Fruit fly (Drosophila melanogaster) whole organism, embryonic: ENCODE measurements around the gene dbe.

Experiments
- CG10366 ChIP-seq: fragments of 200-800 bp; sonication (Bioruptor generic); IDR thresholded peaks from 2 replicates; pipeline ENCODE4 v1.3.6; 2022; ENCODE audit warnings: missing biosample characterization, missing genetic modification characterization
- CG11696 ChIP-seq: fragments of 200-800 bp; sonication (Bioruptor generic); IDR thresholded peaks from 2 replicates; pipeline ENCODE4 v1.3.6; 2022; ENCODE audit warnings: missing biosample characterization, missing genetic modification characterization
- CG12769 ChIP-seq: fragments of 200-800 bp; sonication (Bioruptor generic); optimal IDR thresholded peaks from 2 replicates; lab custom pipeline; 2019; ENCODE audit warnings: missing biosample characterization, mild to moderate bottlenecking, missing genetic modification characterization, moderate library complexity
- CG12942 ChIP-seq: fragments of 200-800 bp; sonication (Bioruptor generic); optimal IDR thresholded peaks from 3 replicates; lab custom pipeline; 2016; ENCODE audit warnings: missing biosample characterization, missing genetic modification characterization
- CG14014 ChIP-seq: fragments of 200-800 bp; sonication (Bioruptor generic); IDR thresholded peaks from 2 replicates; pipeline ENCODE4 v1.3.6; 2022; ENCODE audit warnings: missing biosample characterization, missing genetic modification characterization
- CG15479 ChIP-seq: fragments of 200-800 bp; sonication (Bioruptor generic); optimal IDR thresholded peaks from 3 replicates; lab custom pipeline; 2019; ENCODE audit warnings: missing biosample characterization, mild to moderate bottlenecking, missing genetic modification characterization, moderate library complexity
- CG18619 ChIP-seq: fragments of 200-800 bp; sonication (Bioruptor generic); optimal IDR thresholded peaks from 3 replicates; lab custom pipeline; 2017; ENCODE audit warnings: missing biosample characterization, mild to moderate bottlenecking, missing genetic modification characterization
- CG2712 ChIP-seq: fragments of 200-800 bp; optimal IDR thresholded peaks from 3 replicates; lab custom pipeline; 2019; ENCODE audit warnings: missing biosample characterization, mild to moderate bottlenecking, missing genetic modification characterization, moderate library complexity
- CG30403 ChIP-seq: fragments of 200-800 bp; sonication (Bioruptor generic); optimal IDR thresholded peaks from 3 replicates; lab custom pipeline; 2016; ENCODE audit warnings: missing biosample characterization, missing genetic modification characterization
- CG31388 ChIP-seq: fragments of 200-800 bp; sonication (Bioruptor generic); optimal IDR thresholded peaks from 2 replicates; lab custom pipeline; 2016; ENCODE audit warnings: missing biosample characterization, missing genetic modification characterization
- CG33213 ChIP-seq: fragments of 200-800 bp; sonication (Bioruptor generic); optimal IDR thresholded peaks from 3 replicates; lab custom pipeline; 2016; ENCODE audit warnings: missing biosample characterization, missing genetic modification characterization
- CG3407 ChIP-seq: fragments of 200-800 bp; sonication (Bioruptor generic); optimal IDR thresholded peaks from 2 replicates; lab custom pipeline; 2018; ENCODE audit warnings: missing biosample characterization, mild to moderate bottlenecking, missing genetic modification characterization
- CG4820 ChIP-seq: fragments of 200-800 bp; sonication (Bioruptor generic); optimal IDR thresholded peaks from 3 replicates; lab custom pipeline; 2016; ENCODE audit warnings: missing biosample characterization, missing genetic modification characterization
- CG7987 ChIP-seq: fragments of 200-800 bp; sonication (Bioruptor generic); optimal IDR thresholded peaks from 2 replicates; lab custom pipeline; 2018; ENCODE audit warnings: missing biosample characterization, mild to moderate bottlenecking, missing genetic modification characterization, moderate library complexity
- CG8765 ChIP-seq: fragments of 200-800 bp; sonication (Bioruptor generic); IDR thresholded peaks from 2 replicates; pipeline ENCODE4 v1.3.6; 2022; ENCODE audit warnings: missing biosample characterization, missing genetic modification characterization
- CG8944 ChIP-seq: fragments of 200-800 bp; sonication (Bioruptor generic); optimal IDR thresholded peaks from 3 replicates; lab custom pipeline; 2016; ENCODE audit warnings: missing biosample characterization, missing genetic modification characterization
- CG9876 ChIP-seq: fragments of 200-800 bp; sonication (Bioruptor generic); optimal IDR thresholded peaks from 2 replicates; lab custom pipeline; 2016; ENCODE audit warnings: missing biosample characterization, missing genetic modification characterization
- Dek ChIP-seq: fragments of 200-800 bp; sonication (Bioruptor generic); optimal IDR thresholded peaks from 3 replicates; lab custom pipeline; 2019; ENCODE audit warnings: missing biosample characterization, mild to moderate bottlenecking, missing genetic modification characterization, moderate library complexity
- Drgx ChIP-seq: fragments of 200-800 bp; sonication (Bioruptor generic); IDR thresholded peaks from 2 replicates; pipeline ENCODE4 v1.3.6; 2022; ENCODE audit warnings: missing biosample characterization, missing genetic modification characterization
- Fer2 ChIP-seq: fragments of 200-800 bp; sonication (Bioruptor generic); optimal IDR thresholded peaks from 2 replicates; lab custom pipeline; 2018; ENCODE audit warnings: missing biosample characterization, mild to moderate bottlenecking, missing genetic modification characterization, moderate library complexity
- H2.0 ChIP-seq: fragments of 200-800 bp; sonication (Bioruptor generic); IDR thresholded peaks from 2 replicates; pipeline ENCODE4 v1.3.6; 2022; ENCODE audit warnings: missing biosample characterization, missing genetic modification characterization
- HLHmδ ChIP-seq: fragments of 200-800 bp; sonication (Bioruptor generic); optimal IDR thresholded peaks from 2 replicates; lab custom pipeline; 2018; ENCODE audit warnings: missing biosample characterization, mild to moderate bottlenecking, missing genetic modification characterization, moderate library complexity
- Hmr ChIP-seq: fragments of 200-800 bp; sonication (Bioruptor generic); optimal IDR thresholded peaks from 3 replicates; lab custom pipeline; 2017; ENCODE audit warnings: mild to moderate bottlenecking, missing biosample characterization, missing genetic modification reagents, missing genetic modification characterization
- Hsf ChIP-seq: fragments of 200-800 bp; sonication (Bioruptor generic); optimal IDR thresholded peaks from 3 replicates; lab custom pipeline; 2016; ENCODE audit warnings: missing biosample characterization, missing genetic modification characterization
- Nf-YB ChIP-seq: fragments of 200-800 bp; sonication (Bioruptor generic); optimal IDR thresholded peaks from 3 replicates; lab custom pipeline; 2019; ENCODE audit warnings: missing biosample characterization, mild to moderate bottlenecking, missing genetic modification characterization, moderate library complexity
- Nf-YC ChIP-seq: fragments of 200-800 bp; optimal IDR thresholded peaks from 3 replicates; lab custom pipeline; 2019; ENCODE audit warnings: missing biosample characterization, mild to moderate bottlenecking, missing genetic modification characterization, moderate library complexity
- Sox100B ChIP-seq: fragments of 200-800 bp; sonication (Bioruptor generic); optimal IDR thresholded peaks from 3 replicates; lab custom pipeline; 2018; ENCODE audit warnings: missing biosample characterization, mild to moderate bottlenecking, missing genetic modification characterization
- Ssrp ChIP-seq: fragments of 200-800 bp; sonication (Bioruptor generic); optimal IDR thresholded peaks from 2 replicates; lab custom pipeline; 2018; ENCODE audit warnings: missing biosample characterization, mild to moderate bottlenecking, missing genetic modification characterization, moderate library complexity
- YL-1 ChIP-seq: fragments of 200-800 bp; sonication (Bioruptor generic); optimal IDR thresholded peaks from 3 replicates; lab custom pipeline; 2017; ENCODE audit warnings: missing biosample characterization, mild to moderate bottlenecking, missing genetic modification characterization
- ab ChIP-seq: fragments of 200-800 bp; sonication (Bioruptor generic); optimal IDR thresholded peaks from 2 replicates; lab custom pipeline; 2016; ENCODE audit warnings: missing biosample characterization, missing genetic modification characterization
- ara ChIP-seq: fragments of 200-800 bp; sonication (Bioruptor generic); IDR thresholded peaks from 2 replicates; pipeline ENCODE4 v1.3.6; 2022; ENCODE audit warnings: missing biosample characterization, missing genetic modification characterization
- az2 ChIP-seq: fragments of 200-800 bp; sonication (Bioruptor generic); optimal IDR thresholded peaks from 3 replicates; lab custom pipeline; 2016; ENCODE audit warnings: missing biosample characterization, missing genetic modification characterization
- danr ChIP-seq: fragments of 200-800 bp; sonication (Bioruptor generic); IDR thresholded peaks from 2 replicates; pipeline ENCODE4 v1.3.6; 2022; ENCODE audit warnings: missing biosample characterization, missing genetic modification characterization
- dpn ChIP-seq, 2 experiments: fragments of 200-800 bp; sonication (Bioruptor generic); optimal IDR thresholded peaks; 3 replicates each; lab custom pipeline; 2016; ENCODE audit warnings: missing biosample characterization in 2 of 2, missing genetic modification characterization in 2 of 2
- eve ChIP-seq, 2 experiments: fragments of >200 bp; optimal IDR thresholded peaks; 2 replicates each; lab custom pipeline; 2017; ENCODE audit warnings: missing biosample characterization in 2 of 2, missing genetic modification characterization in 2 of 2
- gcm ChIP-seq: fragments of 200-800 bp; sonication (Bioruptor generic); optimal IDR thresholded peaks from 2 replicates; lab custom pipeline; 2019; ENCODE audit warnings: missing biosample characterization, mild to moderate bottlenecking, missing genetic modification characterization, moderate library complexity
- gsb-n ChIP-seq: fragments of 200-800 bp; sonication (Bioruptor generic); optimal IDR thresholded peaks from 3 replicates; lab custom pipeline; 2018; ENCODE audit warnings: missing biosample characterization, mild to moderate bottlenecking, missing genetic modification characterization
- gt ChIP-seq: fragments of 200-800 bp; sonication (Bioruptor generic); IDR thresholded peaks from 2 replicates; pipeline ENCODE4 v1.3.6; 2022; ENCODE audit warnings: missing biosample characterization, missing genetic modification characterization
- hth ChIP-seq: fragments of >200 bp; optimal IDR thresholded peaks from 2 replicates; lab custom pipeline; 2017; ENCODE audit warnings: inconsistent platforms
- klu ChIP-seq: fragments of 200-800 bp; sonication (Bioruptor generic); IDR thresholded peaks from 2 replicates; pipeline ENCODE4 v1.3.6; 2022; ENCODE audit warnings: missing biosample characterization, missing genetic modification characterization
- nau ChIP-seq: fragments of 200-800 bp; sonication (Bioruptor generic); optimal IDR thresholded peaks from 3 replicates; lab custom pipeline; 2017; ENCODE audit warnings: missing biosample characterization, mild to moderate bottlenecking, missing genetic modification characterization, missing genetic modification reagents
- nerfin-2 ChIP-seq: fragments of 200-800 bp; sonication (Bioruptor generic); IDR thresholded peaks from 2 replicates; pipeline ENCODE4 v1.3.6; 2022; ENCODE audit warnings: missing biosample characterization, missing genetic modification characterization; ENCODE audit not compliant: partially characterized antibody
- p53 ChIP-seq: fragments of 200-800 bp; sonication (Bioruptor generic); optimal IDR thresholded peaks from 2 replicates; lab custom pipeline; 2016; ENCODE audit warnings: missing biosample characterization, missing genetic modification characterization
- peb ChIP-seq: fragments of 200-800 bp; sonication (Bioruptor generic); IDR thresholded peaks from 2 replicates; pipeline ENCODE4 v1.3.6; 2022; ENCODE audit warnings: missing biosample characterization, missing genetic modification characterization
- pfk ChIP-seq: fragments of 200-800 bp; sonication (Bioruptor generic); optimal IDR thresholded peaks from 2 replicates; lab custom pipeline; 2018; ENCODE audit warnings: missing biosample characterization, mild to moderate bottlenecking, missing genetic modification characterization, moderate library complexity
- prd ChIP-seq, 3 experiments: fragments of >200 bp in 2 of 3; fragments of 200-800 bp in 1 of 3; sonication (Bioruptor generic) in 1 of 3; optimal IDR thresholded peaks in 2 of 3; IDR thresholded peaks in 1 of 3; 2 replicates in 2 of 3; 3 replicates in 1 of 3; pipeline versions ENCODE4 v1.3.6 to Lab custom; 2017 to 2022; ENCODE audit warnings: missing biosample characterization in 1 of 3, missing genetic modification characterization in 1 of 3
- repo ChIP-seq: fragments of 200-800 bp; sonication (Bioruptor generic); optimal IDR thresholded peaks from 2 replicates; lab custom pipeline; 2016; ENCODE audit warnings: missing biosample characterization, missing genetic modification characterization
- salm ChIP-seq: fragments of 200-800 bp; sonication (Bioruptor generic); optimal IDR thresholded peaks from 2 replicates; lab custom pipeline; 2018; ENCODE audit warnings: missing biosample characterization, mild to moderate bottlenecking, missing genetic modification characterization
- sens ChIP-seq: fragments of 200-800 bp; sonication (Bioruptor generic); peaks from one replicate; lab custom pipeline; 2016; ENCODE audit warnings: missing biosample characterization, missing genetic modification characterization
- stc ChIP-seq: fragments of 200-800 bp; sonication (Bioruptor generic); IDR thresholded peaks from 2 replicates; pipeline ENCODE4 v1.3.6; 2022; ENCODE audit warnings: missing biosample characterization, missing genetic modification characterization
- vnd ChIP-seq: fragments of 200-800 bp; sonication (Bioruptor generic); IDR thresholded peaks from 3 replicates; pipeline ENCODE4 v1.3.6; 2022; ENCODE audit warnings: missing biosample characterization, missing genetic modification characterization; ENCODE audit not compliant: partially characterized antibody
- zen ChIP-seq: fragments of 200-800 bp; sonication (Bioruptor generic); optimal IDR thresholded peaks from 3 replicates; lab custom pipeline; 2018; ENCODE audit warnings: missing biosample characterization, mild to moderate bottlenecking, missing genetic modification characterization, moderate library complexity

dbe gene

dm6 chr2L:889799-890198 is 20.1 kb upstream of the dbe start (continued):
- TF ChIP-seq peb (GFP tag; lab: Robert Waterston, UW), result no peak
- no peak for TF ChIP-seq dpn (GFP tag; optimal IDR thresholded peaks at IDR 0.05; lab: Kevin White, UChicago)
- no peak for TF ChIP-seq CG8765 (GFP tag; lab: Robert Waterston, UW)
- no peak for TF ChIP-seq danr
- TF ChIP-seq CG18619, result no peak
- TF ChIP-seq CG7987 (GFP tag; lab: Kevin White, UChicago), result no peak
- no peak for TF ChIP-seq HLHmδ (GFP tag; lab: Kevin White, UChicago)
- TF ChIP-seq Sox100B, result no peak
- peak; percentile 36 for TF ChIP-seq Hmr (GFP tag; lab: Kevin White, UChicago)
- no peak for TF ChIP-seq gt (GFP tag; lab: Robert Waterston, UW)
- TF ChIP-seq gsb-n (tag; lab: Kevin White, UChicago), result no peak
- no peak for TF ChIP-seq CG3407
- no peak for TF ChIP-seq CG33213
- TF ChIP-seq H2.0, result 0 out of 2 replicates have a peak, but pooled peaks have one; percentile 35
- TF ChIP-seq nau, result no peak
- no peak for TF ChIP-seq ab
- TF ChIP-seq Nf-YC (tag; lab: Kevin White, UChicago), result no peak
- TF ChIP-seq vnd, result no peak
- TF ChIP-seq CG10366 (GFP tag; lab: Robert Waterston, UW), result peak; percentile 45; the same call in 1 of the 2 replicates
- no peak for TF ChIP-seq Dek
- peak; percentile 25 for TF ChIP-seq Hsf (GFP tag; lab: Kevin White, UChicago)
- 0 out of 2 replicates have a peak, but pooled peaks have one; percentile 21 for TF ChIP-seq stc (GFP tag; lab: Robert Waterston, UW)
- peak; percentile 2 for TF ChIP-seq CG12942 (GFP tag; lab: Kevin White, UChicago)
- TF ChIP-seq CG14014 (GFP tag; lab: Robert Waterston, UW), result peak; percentile 46; the same call in 1 of the 2 replicates
- no peak for TF ChIP-seq Nf-YB (GFP tag; lab: Kevin White, UChicago)
- TF ChIP-seq gcm (GFP tag; lab: Kevin White, UChicago), result no peak
- no peak for TF ChIP-seq hth (lab: Kevin White, UChicago)
- TF ChIP-seq nerfin-2 (GFP tag; lab: Robert Waterston, UW), result no peak
- no peak for TF ChIP-seq Fer2 (tag; lab: Kevin White, UChicago)
- TF ChIP-seq Drgx, result no peak
- no peak for TF ChIP-seq az2 (GFP tag; lab: Kevin White, UChicago)
- no peak for TF ChIP-seq zen (tag; lab: Kevin White, UChicago)
- TF ChIP-seq CG15479 (GFP tag; lab: Kevin White, UChicago), result no peak
- TF ChIP-seq Ssrp (tag; lab: Kevin White, UChicago), result no peak
- no peak for TF ChIP-seq klu (GFP tag; lab: Robert Waterston, UW)
- TF ChIP-seq repo (GFP tag; lab: Kevin White, UChicago), result no peak
- no peak for TF ChIP-seq pfk
- TF ChIP-seq CG12769 (tag; lab: Kevin White, UChicago), result peak; percentile 75
- no peak for TF ChIP-seq CG31388
- TF ChIP-seq CG9876 (GFP tag; lab: Kevin White, UChicago), result no peak
- TF ChIP-seq p53 (GFP tag; lab: Kevin White, UChicago), result no peak
- TF ChIP-seq salm (tag; lab: Kevin White, UChicago), result no peak
- no peak for TF ChIP-seq ara (GFP tag; lab: Robert Waterston, UW)
- no peak for TF ChIP-seq CG4820 (GFP tag; lab: Kevin White, UChicago)
- no peak for TF ChIP-seq prd (optimal IDR thresholded peaks at IDR 0.05; lab: Kevin White, UChicago)
- TF ChIP-seq prd (GFP tag; IDR thresholded peaks at IDR 0.05; lab: Robert Waterston, UW), result peak; percentile 71
- peak; percentile 33 for TF ChIP-seq sens (GFP tag; lab: Kevin White, UChicago)
- TF ChIP-seq eve (GFP tag; optimal IDR thresholded peaks at IDR 0.05; lab: Kevin White, UChicago), result no peak
- no peak for TF ChIP-seq CG8944
- peak; percentile 7 for TF ChIP-seq CG30403 (GFP tag; lab: Kevin White, UChicago)
- no peak for TF ChIP-seq CG11696 (GFP tag; lab: Robert Waterston, UW)
- no peak for TF ChIP-seq CG2712 (tag; lab: Kevin White, UChicago)
- no peak for TF ChIP-seq YL-1
